Fruit fly (Drosophila melanogaster) whole organism, embryonic: ENCODE data around the gene fzy.

ENCODE experiments used
- Atf-2 ChIP-seq: fragments of 200-800 bp; sonication (Bioruptor generic); optimal IDR thresholded peaks from 2 replicates; lab custom pipeline; 2016; ENCODE audit warnings: missing biosample characterization, missing genetic modification characterization
- Bgb ChIP-seq: fragments of 200-800 bp; sonication (Bioruptor generic); IDR thresholded peaks from 2 replicates; pipeline ENCODE4 v1.3.6; 2022; ENCODE audit warnings: missing biosample characterization, missing genetic modification characterization; ENCODE audit not compliant: partially characterized antibody
- CG10147 ChIP-seq: fragments of 200-800 bp; sonication (Bioruptor generic); optimal IDR thresholded peaks from 2 replicates; lab custom pipeline; 2019; ENCODE audit warnings: missing biosample characterization, mild to moderate bottlenecking, missing genetic modification characterization, moderate library complexity
- CG10267 ChIP-seq: fragments of 200-800 bp; sonication (Bioruptor generic); optimal IDR thresholded peaks from 2 replicates; lab custom pipeline; 2018; ENCODE audit warnings: missing biosample characterization, mild to moderate bottlenecking, missing genetic modification characterization, moderate library complexity
- CG10979 ChIP-seq: fragments of 200-800 bp; sonication (Bioruptor generic); optimal IDR thresholded peaks from 2 replicates; lab custom pipeline; 2018; ENCODE audit warnings: missing biosample characterization, mild to moderate bottlenecking, missing genetic modification characterization, moderate library complexity
- CG12299 ChIP-seq: fragments of 200-800 bp; sonication (Bioruptor generic); optimal IDR thresholded peaks from 2 replicates; lab custom pipeline; 2018; ENCODE audit warnings: missing biosample characterization, mild to moderate bottlenecking, missing genetic modification characterization
- CG12769 ChIP-seq: fragments of 200-800 bp; sonication (Bioruptor generic); optimal IDR thresholded peaks from 2 replicates; lab custom pipeline; 2019; ENCODE audit warnings: missing biosample characterization, mild to moderate bottlenecking, missing genetic modification characterization, moderate library complexity
- CG14710 ChIP-seq: fragments of 200-800 bp; sonication (Bioruptor generic); optimal IDR thresholded peaks from 3 replicates; lab custom pipeline; 2019; ENCODE audit warnings: missing biosample characterization, mild to moderate bottlenecking, missing genetic modification characterization, moderate library complexity
- CG14860 ChIP-seq: fragments of 200-800 bp; sonication (Bioruptor generic); IDR thresholded peaks from 3 replicates; pipeline ENCODE4 v1.3.6; 2022; ENCODE audit warnings: missing biosample characterization, missing genetic modification characterization; ENCODE audit not compliant: partially characterized antibody
- CG16813 ChIP-seq: fragments of 200-800 bp; sonication (Bioruptor generic); IDR thresholded peaks from 3 replicates; pipeline ENCODE4 v1.3.6; 2022; ENCODE audit warnings: missing biosample characterization, missing genetic modification characterization; ENCODE audit not compliant: partially characterized antibody
- CG17359 ChIP-seq: fragments of 200-800 bp; sonication (Bioruptor generic); optimal IDR thresholded peaks from 3 replicates; lab custom pipeline; 2018; ENCODE audit warnings: missing biosample characterization, mild to moderate bottlenecking, missing genetic modification characterization, moderate library complexity
- CG18764 ChIP-seq: fragments of 200-800 bp; sonication (Bioruptor generic); optimal IDR thresholded peaks from 3 replicates; lab custom pipeline; 2016; ENCODE audit warnings: missing biosample characterization, missing genetic modification characterization
- CG2120 ChIP-seq: fragments of 200-800 bp; sonication (Bioruptor generic); optimal IDR thresholded peaks from 3 replicates; lab custom pipeline; 2016; ENCODE audit warnings: missing biosample characterization, missing genetic modification characterization
- CG32767 ChIP-seq: fragments of 200-800 bp; sonication (Bioruptor generic); IDR thresholded peaks from 2 replicates; pipeline ENCODE4 v1.3.6; 2022; ENCODE audit warnings: missing biosample characterization, missing genetic modification characterization
- CG42726 ChIP-seq: fragments of 200-800 bp; sonication (Bioruptor generic); IDR thresholded peaks from 2 replicates; pipeline ENCODE4 v1.3.6; 2022; ENCODE audit warnings: missing biosample characterization, missing genetic modification characterization; ENCODE audit not compliant: partially characterized antibody
- CG4360 ChIP-seq: fragments of 200-800 bp; sonication (Bioruptor generic); IDR thresholded peaks from 2 replicates; pipeline ENCODE4 v1.3.6; 2022; ENCODE audit warnings: missing biosample characterization, missing genetic modification characterization
- CG4707 ChIP-seq: fragments of 200-800 bp; sonication (Bioruptor generic); optimal IDR thresholded peaks from 2 replicates; lab custom pipeline; 2018; ENCODE audit warnings: missing biosample characterization, mild to moderate bottlenecking, missing genetic modification characterization, moderate library complexity
- CG4854 ChIP-seq: fragments of 200-800 bp; sonication (Bioruptor generic); optimal IDR thresholded peaks from 2 replicates; lab custom pipeline; 2016; ENCODE audit warnings: missing biosample characterization, missing genetic modification characterization, inconsistent platforms
- CG6791 ChIP-seq: fragments of 200-800 bp; sonication (Bioruptor generic); IDR thresholded peaks from 3 replicates; pipeline ENCODE4 v1.3.6; 2022; ENCODE audit warnings: missing biosample characterization, missing genetic modification characterization; ENCODE audit not compliant: partially characterized antibody
- CG7786 ChIP-seq: fragments of 200-800 bp; sonication (Bioruptor generic); optimal IDR thresholded peaks from 2 replicates; lab custom pipeline; 2016; ENCODE audit warnings: missing biosample characterization, missing genetic modification characterization
- CG8478 ChIP-seq: fragments of >200 bp; optimal IDR thresholded peaks from 2 replicates; lab custom pipeline; 2018
- CoRest ChIP-seq: fragments of 200-800 bp; sonication (Bioruptor generic); optimal IDR thresholded peaks from 3 replicates; lab custom pipeline; 2018; ENCODE audit warnings: missing biosample characterization, mild to moderate bottlenecking, missing genetic modification characterization, moderate library complexity
- Doc3 ChIP-seq: fragments of 200-800 bp; sonication (Bioruptor generic); IDR thresholded peaks from 3 replicates; pipeline ENCODE4 v1.3.6; 2022; ENCODE audit warnings: missing biosample characterization, missing genetic modification characterization; ENCODE audit not compliant: partially characterized antibody
- GATAe ChIP-seq: fragments of 200-800 bp; sonication (Bioruptor generic); conservative IDR thresholded peaks from 2 replicates; pipeline ENCODE4 v1.3.6; 2022; ENCODE audit warnings: missing biosample characterization, missing genetic modification characterization
- Gsc ChIP-seq: fragments of 200-800 bp; sonication (Bioruptor generic); IDR thresholded peaks from 2 replicates; pipeline ENCODE4 v1.3.6; 2022; ENCODE audit warnings: missing biosample characterization, missing genetic modification characterization
- Hsf ChIP-seq: fragments of 200-800 bp; sonication (Bioruptor generic); optimal IDR thresholded peaks from 3 replicates; lab custom pipeline; 2016; ENCODE audit warnings: missing biosample characterization, missing genetic modification characterization
- Myb ChIP-seq: fragments of 200-800 bp; sonication (Bioruptor generic); optimal IDR thresholded peaks from 2 replicates; lab custom pipeline; 2016; ENCODE audit warnings: missing biosample characterization, missing genetic modification characterization
- Nf-YC ChIP-seq: fragments of 200-800 bp; optimal IDR thresholded peaks from 3 replicates; lab custom pipeline; 2019; ENCODE audit warnings: missing biosample characterization, mild to moderate bottlenecking, missing genetic modification characterization, moderate library complexity
- Optix ChIP-seq: fragments of 200-800 bp; sonication (Bioruptor generic); IDR thresholded peaks from 3 replicates; pipeline ENCODE4 v1.3.6; 2022; ENCODE audit warnings: missing biosample characterization, missing genetic modification characterization
- Rfx ChIP-seq: fragments of 200-800 bp; sonication (Bioruptor generic); IDR thresholded peaks from 2 replicates; pipeline ENCODE4 v1.3.6; 2022; ENCODE audit warnings: missing biosample characterization, missing genetic modification characterization
- Spps ChIP-seq: fragments of 200-800 bp; sonication (Bioruptor generic); optimal IDR thresholded peaks from 2 replicates; lab custom pipeline; 2018; ENCODE audit warnings: missing biosample characterization, mild to moderate bottlenecking, missing genetic modification characterization
- az2 ChIP-seq: fragments of 200-800 bp; sonication (Bioruptor generic); optimal IDR thresholded peaks from 3 replicates; lab custom pipeline; 2016; ENCODE audit warnings: missing biosample characterization, missing genetic modification characterization
- chinmo ChIP-seq: fragments of 200-800 bp; sonication (Bioruptor generic); IDR thresholded peaks from 4 replicates; pipeline ENCODE4 v1.3.6; 2022; ENCODE audit warnings: missing biosample characterization, missing genetic modification characterization; ENCODE audit not compliant: partially characterized antibody
- corto ChIP-seq: fragments of 200-800 bp; sonication (Bioruptor generic); optimal IDR thresholded peaks from 2 replicates; lab custom pipeline; 2016; ENCODE audit warnings: missing biosample characterization, mild to moderate bottlenecking, missing genetic modification characterization, moderate library complexity
- dmrt11E ChIP-seq: fragments of 200-800 bp; sonication (Bioruptor generic); optimal IDR thresholded peaks from 3 replicates; lab custom pipeline; 2018; ENCODE audit warnings: missing biosample characterization, mild to moderate bottlenecking, missing genetic modification characterization, moderate library complexity
- fd3F ChIP-seq: fragments of 200-800 bp; sonication (Bioruptor generic); optimal IDR thresholded peaks from 2 replicates; lab custom pipeline; 2018; ENCODE audit warnings: missing biosample characterization, mild to moderate bottlenecking, missing genetic modification characterization, moderate library complexity
- ftz-f1 ChIP-seq: fragments of 200-800 bp; sonication (Bioruptor generic); optimal IDR thresholded peaks from 2 replicates; lab custom pipeline; 2016; ENCODE audit warnings: missing biosample characterization, missing genetic modification characterization
- gem ChIP-seq: fragments of 200-800 bp; sonication (Bioruptor generic); optimal IDR thresholded peaks from 2 replicates; lab custom pipeline; 2019; ENCODE audit warnings: missing biosample characterization, mild to moderate bottlenecking, missing genetic modification characterization, moderate library complexity
- hbn ChIP-seq: fragments of 200-800 bp; sonication (Bioruptor generic); IDR thresholded peaks from 2 replicates; pipeline ENCODE4 v1.3.6; 2022; ENCODE audit warnings: missing biosample characterization, missing genetic modification characterization; ENCODE audit not compliant: partially characterized antibody
- hth ChIP-seq: fragments of >200 bp; optimal IDR thresholded peaks from 2 replicates; lab custom pipeline; 2017; ENCODE audit warnings: inconsistent platforms
- mam ChIP-seq: fragments of 200-800 bp; sonication (Bioruptor generic); optimal IDR thresholded peaks from 3 replicates; lab custom pipeline; 2016; ENCODE audit warnings: missing biosample characterization, missing genetic modification characterization
- mld ChIP-seq: fragments of 200-800 bp; sonication (Bioruptor generic); IDR thresholded peaks from 3 replicates; pipeline ENCODE4 v1.3.6; 2022; ENCODE audit warnings: missing biosample characterization, missing genetic modification characterization; ENCODE audit not compliant: partially characterized antibody
- peb ChIP-seq: fragments of 200-800 bp; sonication (Bioruptor generic); IDR thresholded peaks from 2 replicates; pipeline ENCODE4 v1.3.6; 2022; ENCODE audit warnings: missing biosample characterization, missing genetic modification characterization
- repo ChIP-seq: fragments of 200-800 bp; sonication (Bioruptor generic); optimal IDR thresholded peaks from 2 replicates; lab custom pipeline; 2016; ENCODE audit warnings: missing biosample characterization, missing genetic modification characterization
- sens ChIP-seq: fragments of 200-800 bp; sonication (Bioruptor generic); peaks from one replicate; lab custom pipeline; 2016; ENCODE audit warnings: missing biosample characterization, missing genetic modification characterization
- slp2 ChIP-seq: fragments of 200-800 bp; sonication (Bioruptor generic); optimal IDR thresholded peaks from 2 replicates; lab custom pipeline; 2016; ENCODE audit warnings: missing biosample characterization, missing genetic modification characterization
- sqz ChIP-seq: fragments of 200-800 bp; sonication (Bioruptor generic); optimal IDR thresholded peaks from 3 replicates; lab custom pipeline; 2018; ENCODE audit warnings: missing biosample characterization, mild to moderate bottlenecking, missing genetic modification characterization
- sug ChIP-seq: fragments of 200-800 bp; optimal IDR thresholded peaks from 2 replicates; lab custom pipeline; 2019; ENCODE audit warnings: missing biosample characterization, mild to moderate bottlenecking, missing genetic modification characterization, moderate library complexity
- wor ChIP-seq: fragments of 200-800 bp; sonication (Bioruptor generic); IDR thresholded peaks from 2 replicates; pipeline ENCODE4 v1.3.6; 2022; ENCODE audit warnings: missing biosample characterization, missing genetic modification characterization

The fzy gene

dm6 chr2L:16356249-16357025 is 45.7 kb downstream of the fzy start, which contains the start of gene CaBP1 (continued):
- TF ChIP-seq CG17359 (tag; lab: Kevin White, UChicago) (no peak), Optix (no peak), wor (GFP tag; lab: Robert Waterston, UW) (no peak), ftz-f1 (GFP tag; lab: Kevin White, UChicago) (no peak), Gsc (GFP tag; lab: Robert Waterston, UW) (no peak), CG7786 (GFP tag; lab: Kevin White, UChicago) (no peak), CG12769 (tag; lab: Kevin White, UChicago) (peak; percentile 8), CG16813 (GFP tag; lab: Robert Waterston, UW) (peak; percentile 95), CG14710 (tag; lab: Kevin White, UChicago) (peak; percentile 59), Bgb (peak; percentile 90), corto (GFP tag; lab: Kevin White, UChicago) (no peak), CG4360 (GFP tag; lab: Robert Waterston, UW) (no peak), CG10147 (GFP tag; lab: Kevin White, UChicago) (peak; percentile 19), sens (GFP tag; lab: Kevin White, UChicago) (peak; percentile 85), sug (tag; lab: Kevin White, UChicago) (peak; percentile 4), Myb (GFP tag; lab: Kevin White, UChicago) (no peak), Doc3 (GFP tag; lab: Robert Waterston, UW) (peak; percentile 99), CG6791 (peak; percentile 89), GATAe (no peak), CG4854 (GFP tag; lab: Kevin White, UChicago) (no peak), CoRest (tag; lab: Kevin White, UChicago) (peak; percentile 18), CG4707 (GFP tag; lab: Kevin White, UChicago) (no peak), az2 (GFP tag; lab: Kevin White, UChicago) (no peak), CG14860 (peak; percentile 84), mld (peak; percentile 76; the same call in 2 of the 3 replicates), CG42726 (GFP tag; lab: Robert Waterston, UW) (peak; percentile 62; the same call in 1 of the 2 replicates), Rfx (GFP tag; lab: Robert Waterston, UW) (peak; percentile 36; the same call in 1 of the 2 replicates), CG8478 (lab: Kevin White, UChicago) (no peak), gem (tag; lab: Kevin White, UChicago) (no peak), CG12299 (tag; lab: Kevin White, UChicago) (peak; percentile 8), CG32767 (no peak), Nf-YC (tag; lab: Kevin White, UChicago) (peak; percentile 24), sqz (no peak), fd3F (GFP tag; lab: Kevin White, UChicago) (no peak), CG10267 (tag; lab: Kevin White, UChicago) (peak; percentile 87), repo (GFP tag; lab: Kevin White, UChicago) (no peak), CG10979 (tag; lab: Kevin White, UChicago) (no peak), slp2 (GFP tag; lab: Kevin White, UChicago) (no peak), Hsf (GFP tag; lab: Kevin White, UChicago) (no peak), hth (lab: Kevin White, UChicago) (no peak), mam (GFP tag; lab: Kevin White, UChicago) (no peak), peb (GFP tag; lab: Robert Waterston, UW) (no peak), Spps (tag; lab: Kevin White, UChicago) (no peak), CG2120 (GFP tag; lab: Kevin White, UChicago) (no peak), Atf-2 (GFP tag; lab: Kevin White, UChicago) (no peak), CG18764 (GFP tag; lab: Kevin White, UChicago) (no peak), chinmo (GFP tag; lab: Robert Waterston, UW) (peak; percentile 91; the same call in 3 of the 4 replicates), dmrt11E (tag; lab: Kevin White, UChicago) (no peak), hbn (GFP tag; lab: Robert Waterston, UW) (peak; percentile 98)
